Worm (Caenorhabditis elegans) whole organism, L2 larva: ENCODE data around the gene fzo-1.

Experiments used
- aly-2 ChIP-seq: fragments of 150-350 bp; optimal IDR thresholded peaks from 2 replicates; lab custom pipeline; 2014; ENCODE audit warnings: missing biosample characterization, missing genetic modification characterization
- dmd-4 ChIP-seq: sonication (generic microtip); optimal IDR thresholded peaks from 2 replicates; lab custom pipeline; 2017; ENCODE audit warnings: missing biosample characterization, missing genetic modification characterization
- egl-27 ChIP-seq: sonication (generic microtip); optimal IDR thresholded peaks from 3 replicates; lab custom pipeline; 2017; ENCODE audit warnings: missing biosample characterization, missing genetic modification reagents, missing genetic modification characterization
- lin-13 ChIP-seq: fragments of 150-350 bp; optimal IDR thresholded peaks from 2 replicates; lab custom pipeline; 2014; ENCODE audit warnings: missing biosample characterization, missing genetic modification reagents, missing genetic modification characterization
- mbf-1 ChIP-seq: sonication (generic microtip); optimal IDR thresholded peaks from 2 replicates; lab custom pipeline; 2017; ENCODE audit warnings: missing biosample characterization, missing genetic modification characterization
- nhr-237 ChIP-seq: fragments of 150-350 bp; optimal IDR thresholded peaks from 2 replicates; lab custom pipeline; 2014; ENCODE audit warnings: missing biosample characterization, missing genetic modification characterization
- nhr-25 ChIP-seq: fragments of 150-350 bp; sonication (generic microtip); optimal IDR thresholded peaks from 3 replicates; lab custom pipeline; 2014; ENCODE audit warnings: missing biosample characterization, missing genetic modification characterization
- nhr-77 ChIP-seq: fragments of 150-350 bp; optimal IDR thresholded peaks from 2 replicates; lab custom pipeline; 2014; ENCODE audit warnings: missing biosample characterization, missing genetic modification characterization
- sem-4 ChIP-seq: fragments of 150-350 bp; optimal IDR thresholded peaks from 2 replicates; lab custom pipeline; 2014; ENCODE audit warnings: missing biosample characterization, missing genetic modification reagents, missing genetic modification characterization
- ztf-11 ChIP-seq: sonication (generic microtip); optimal IDR thresholded peaks from 2 replicates; lab custom pipeline; 2017; ENCODE audit warnings: missing biosample characterization, missing genetic modification characterization

ce11 chrII:5801075-5801474 lies 34.9 kb downstream of the fzo-1 start, which contains the start of the genes K05F1.9 and K05F1.1:
- TF ChIP-seq lin-13 (GFP tag; lab: Kevin White, UChicago) (no peak), nhr-25 (tag; lab: Kevin White, UChicago) (no peak), ztf-11 (tag; lab: Kevin White, UChicago) (no peak), egl-27 (no peak), sem-4 (tag; lab: Kevin White, UChicago) (no peak), nhr-77 (no peak), nhr-237 (no peak), aly-2 (tag; lab: Kevin White, UChicago) (no peak), dmd-4 (tag; lab: Kevin White, UChicago) (no peak), mbf-1 (no peak)
